ENCODE assay signal across 3 fruit fly cellular contexts in genomic region chr3R:10538791-10539190, dm6.
A peak's percentile ranks its signal among the peaks of the same experiment; 100 is the strongest.
TF ChIP-seq lines count a peak whose summit lies in the region.

No protein-coding gene starts in this region.

- TF ChIP-seq CTCF in S2 (optimal IDR thresholded peaks at IDR 0.05; lab: Kevin White, UChicago): peak; percentile 75 to 84
- peak; percentile 89 for TF ChIP-seq CTCF in whole organism, embryonic (GFP tag; optimal IDR thresholded peaks at IDR 0.05; lab: Kevin White, UChicago)

TF ChIP-seq in whole organism, embryonic, 481 proteins besides CTCF, POLR2A, EP300 and RAD21:
- no peak for TF ChIP-seq ranshi (GFP tag; IDR thresholded peaks at IDR 0.05; lab: Robert Waterston, UW)
- TF ChIP-seq sqz (GFP tag; optimal IDR thresholded peaks at IDR 0.05; lab: Kevin White, UChicago): peak; percentile 27
- TF ChIP-seq emc (GFP tag; optimal IDR thresholded peaks at IDR 0.05; lab: Kevin White, UChicago): no peak
- TF ChIP-seq CG32772 (GFP tag; IDR thresholded peaks at IDR 0.05; lab: Robert Waterston, UW): peak; percentile 16; the same call in 1 of the 2 replicates
- TF ChIP-seq caup (GFP tag; optimal IDR thresholded peaks at IDR 0.05; lab: Kevin White, UChicago; ENCODE audit: severe bottlenecking): no peak

TF ChIP-seq in whole organism, prepupa, 60 proteins besides CTCF, POLR2A, EP300 and RAD21:
- TF ChIP-seq eg (GFP tag; IDR thresholded peaks at IDR 0.05; lab: Robert Waterston, UW) (peak; percentile 43; the same call in 2 of the 3 replicates), pdm3 (GFP tag; optimal IDR thresholded peaks at IDR 0.05; lab: Kevin White, UChicago) (no peak)
